Worm (Caenorhabditis elegans): ENCODE results near the gene srt-39.
A peak's percentile ranks its signal among the peaks of the same experiment; 100 is the strongest.

srt-39 gene

ce11 chrV:12533635-12534150 lies 49.0 kb downstream of the srt-39 start:
- TF ChIP-seq ceh-16 (tag; optimal IDR thresholded peaks at IDR 0.05) (no peak), pqm-1 (tag; optimal IDR thresholded peaks at IDR 0.05) (no peak), elt-3 (tag; optimal IDR thresholded peaks at IDR 0.05) (peak; percentile 40 to 97 (median 51)), nhr-12 (tag; optimal IDR thresholded peaks at IDR 0.05) (no peak), ama-1 (optimal IDR thresholded peaks at IDR 0.05) (no peak), ZK546.5 (tag; optimal IDR thresholded peaks at IDR 0.05) (no peak), nhr-76 (tag; optimal IDR thresholded peaks at IDR 0.05) (no peak), egl-27 (tag; optimal IDR thresholded peaks at IDR 0.05) (no peak), lin-39 (tag; optimal IDR thresholded peaks at IDR 0.05) (no peak), daf-12 (tag; optimal IDR thresholded peaks at IDR 0.05) (peak; percentile 26), nhr-23 (tag; optimal IDR thresholded peaks at IDR 0.05) (no peak), aly-2 (tag; optimal IDR thresholded peaks at IDR 0.05) (no peak), sea-2 (GFP tag; optimal IDR thresholded peaks at IDR 0.05) (no peak), zag-1 (tag; optimal IDR thresholded peaks at IDR 0.05) (no peak), tbx-2 (tag; optimal IDR thresholded peaks at IDR 0.05) (no peak), skn-1 (tag; optimal IDR thresholded peaks at IDR 0.05) (no peak), ceh-82 (tag; optimal IDR thresholded peaks at IDR 0.05) (no peak), R02D3.7 (tag; optimal IDR thresholded peaks at IDR 0.05) (no peak), ztf-4 (tag; optimal IDR thresholded peaks at IDR 0.05) (no peak), nhr-11 (tag; optimal IDR thresholded peaks at IDR 0.05) (no peak), hmg-11 (tag; optimal IDR thresholded peaks at IDR 0.05) (no peak), lsy-12 (tag; optimal IDR thresholded peaks at IDR 0.05) (no peak), mdl-1 (tag; optimal IDR thresholded peaks at IDR 0.05) (no peak), nfya-1 (tag; optimal IDR thresholded peaks at IDR 0.05; ENCODE audit: insufficient read depth) (peak; percentile 30), ceh-28 (tag; optimal IDR thresholded peaks at IDR 0.05) (no peak), mml-1 (tag; optimal IDR thresholded peaks at IDR 0.05) (no peak), fos-1 (tag; optimal IDR thresholded peaks at IDR 0.05) (no peak), egl-5 (tag; optimal IDR thresholded peaks at IDR 0.05) (no peak), nhr-28 (tag; optimal IDR thresholded peaks at IDR 0.05) (no peak), snpc-4 (tag; optimal IDR thresholded peaks at IDR 0.05) (no peak), ztf-11 (tag; optimal IDR thresholded peaks at IDR 0.05) (no peak), unc-62 (GFP tag; optimal IDR thresholded peaks at IDR 0.05) (peak; percentile 88), elt-2 (tag; optimal IDR thresholded peaks at IDR 0.05) (no peak), nhr-77 (tag; optimal IDR thresholded peaks at IDR 0.05) (no peak), fkh-10 (GFP tag; optimal IDR thresholded peaks at IDR 0.05) (no peak), jun-1 (tag; optimal IDR thresholded peaks at IDR 0.05) (no peak), nhr-237 (tag; optimal IDR thresholded peaks at IDR 0.05) (no peak), pha-4 (tag; optimal IDR thresholded peaks at IDR 0.05) (no peak), nhr-43 (tag; optimal IDR thresholded peaks at IDR 0.05; ENCODE audit: poor library complexity, severe bottlenecking) (peak; percentile 55), lin-15B (tag; optimal IDR thresholded peaks at IDR 0.05) (no peak), nhr-67 (tag; optimal IDR thresholded peaks at IDR 0.05) (no peak), elt-1 (tag; optimal IDR thresholded peaks at IDR 0.05) (peak; percentile 25), fkh-2 (tag; optimal IDR thresholded peaks at IDR 0.05) (no peak), eor-1 (tag; optimal IDR thresholded peaks at IDR 0.05) (no peak), ceh-9 (tag; optimal IDR thresholded peaks at IDR 0.05) (no peak), unc-39 (tag; optimal IDR thresholded peaks at IDR 0.05) (no peak), nhr-25 (tag; optimal IDR thresholded peaks at IDR 0.05) (peak; percentile 81)

- peak; percentile 26 for TF ChIP-seq pha-4 (tag; optimal IDR thresholded peaks at IDR 0.05)
- TF ChIP-seq ama-1 (optimal IDR thresholded peaks at IDR 0.05), result no peak
- TF ChIP-seq lsy-12 (tag; optimal IDR thresholded peaks at IDR 0.05), result no peak
- no peak for TF ChIP-seq R02D3.7 (tag; optimal IDR thresholded peaks at IDR 0.05)
- no peak for TF ChIP-seq elt-2 (tag; optimal IDR thresholded peaks at IDR 0.05)
Measured at ce11 chrV:12534941-12535340, 50.3 kb downstream of the srt-39 start.
